Worm (Caenorhabditis elegans) whole organism, midembryonic: ENCODE data around the gene T04H1.5.

Experiments used
- T22C8.4 ChIP-seq: fragments of 200-800 bp; sonication (Bioruptor generic); IDR thresholded peaks from 2 replicates; pipeline ENCODE4 v1.3.6; 2022; ENCODE audit warnings: missing genetic modification characterization, missing compliant biosample characterization
- flt-1 ChIP-seq: fragments of 200-800 bp; sonication (Bioruptor generic); IDR thresholded peaks from 2 replicates; pipeline ENCODE4 v1.3.6; 2022; ENCODE audit warnings: missing genetic modification characterization, missing compliant biosample characterization
- klf-2 ChIP-seq: fragments of 200-800 bp; sonication (Bioruptor generic); conservative IDR thresholded peaks from 2 replicates; pipeline ENCODE4 v1.3.6; 2022; ENCODE audit warnings: missing genetic modification reagents, missing genetic modification characterization, missing compliant biosample characterization
- med-1 ChIP-seq: sonication (generic microtip); optimal IDR thresholded peaks from 2 replicates; lab custom pipeline; 2017; ENCODE audit warnings: missing genetic modification characterization, mild to moderate bottlenecking, missing compliant biosample characterization, antibody characterized with exemption, missing genetic modification reagents; ENCODE audit not compliant: insufficient read depth
- ref-1 ChIP-seq: fragments of 200-800 bp; sonication (Bioruptor generic); conservative IDR thresholded peaks from 2 replicates; pipeline ENCODE4 v1.3.6; 2022; ENCODE audit warnings: missing genetic modification reagents, missing genetic modification characterization, missing compliant biosample characterization
- tab-1 ChIP-seq: fragments of 200-800 bp; sonication (Bioruptor generic); IDR thresholded peaks from 2 replicates; pipeline ENCODE4 v1.3.6; 2022; ENCODE audit warnings: missing genetic modification characterization, missing compliant biosample characterization
- ztf-23 ChIP-seq: fragments of 200-800 bp; sonication (Bioruptor generic); IDR thresholded peaks from 2 replicates; pipeline ENCODE4 v1.3.6; 2022; ENCODE audit warnings: missing genetic modification reagents, missing genetic modification characterization, missing compliant biosample characterization
- ztf-29 ChIP-seq: fragments of 200-800 bp; sonication (Bioruptor generic); IDR thresholded peaks from 2 replicates; pipeline ENCODE4 v1.3.6; 2022; ENCODE audit warnings: missing genetic modification reagents, missing genetic modification characterization, missing compliant biosample characterization

DNA sequence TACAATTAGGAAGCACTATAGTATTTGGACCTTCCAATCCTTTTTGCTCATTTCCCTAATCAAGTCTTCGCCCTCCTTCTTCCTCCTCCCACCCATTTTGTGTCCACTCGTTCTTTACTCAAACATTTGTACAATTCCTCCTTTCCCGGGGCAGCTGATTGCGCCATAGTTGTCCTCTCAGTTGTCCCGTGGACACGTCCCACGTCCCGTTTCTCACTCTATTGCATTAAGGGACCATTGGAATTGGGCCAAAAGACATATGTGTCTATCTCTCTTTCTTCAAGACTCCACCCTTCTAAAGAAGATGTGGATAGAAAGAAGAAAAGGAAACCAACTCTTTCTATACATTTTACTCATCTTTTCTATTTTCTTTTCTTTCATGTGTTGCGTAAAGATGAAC, 40.1 kb upstream of the T04H1.5 start:
- TF ChIP-seq med-1 (GFP tag; lab: Kevin White, UChicago) (no peak), klf-2 (no peak), T22C8.4 (GFP tag; lab: Robert Waterston, UW) (no peak), flt-1 (GFP tag; lab: Robert Waterston, UW) (no peak), ztf-23 (no peak), ztf-29 (GFP tag; lab: Robert Waterston, UW) (no peak), ref-1 (GFP tag; lab: Robert Waterston, UW) (no peak), tab-1 (GFP tag; lab: Robert Waterston, UW) (no peak)
